Worm (Caenorhabditis elegans) whole organism, L2 larva: ENCODE results near the gene ced-2.
"Not testable (repeated sequence)": the region's sequence is repeated elsewhere in the genome, so short reads cannot be mapped to it uniquely, and the experiment has no call there.

Experiments
- C34F6.9 ChIP-seq: fragments of 150-350 bp; optimal IDR thresholded peaks from 2 replicates; lab custom pipeline; 2014; ENCODE audit warnings: missing biosample characterization, missing genetic modification characterization
- Y55F3AM.14 ChIP-seq: fragments of 200-800 bp; sonication (Bioruptor generic); optimal IDR thresholded peaks from 2 replicates; lab custom pipeline; 2018; ENCODE audit warnings: mild to moderate bottlenecking, missing genetic modification characterization, missing compliant biosample characterization
- ZK546.5 ChIP-seq: sonication (generic microtip); optimal IDR thresholded peaks from 2 replicates; lab custom pipeline; 2017; ENCODE audit warnings: missing biosample characterization, missing genetic modification characterization
- aly-2 ChIP-seq: fragments of 150-350 bp; optimal IDR thresholded peaks from 2 replicates; lab custom pipeline; 2014; ENCODE audit warnings: missing biosample characterization, missing genetic modification characterization
- ama-1 ChIP-seq: fragments of 150-350 bp; optimal IDR thresholded peaks from 2 replicates; lab custom pipeline; 2018; ENCODE audit warnings: inconsistent platforms
- blmp-1 ChIP-seq: sonication (generic microtip); optimal IDR thresholded peaks from 2 replicates; lab custom pipeline; 2017; ENCODE audit warnings: missing genetic modification characterization, mild to moderate bottlenecking, missing compliant biosample characterization, antibody characterized with exemption, moderate library complexity; ENCODE audit not compliant: insufficient read depth
- ceh-16 ChIP-seq: fragments of 150-350 bp; optimal IDR thresholded peaks from 2 replicates; lab custom pipeline; 2014; ENCODE audit warnings: missing biosample characterization, missing genetic modification characterization
- ceh-82 ChIP-seq: fragments of 150-350 bp; optimal IDR thresholded peaks from 2 replicates; lab custom pipeline; 2014; ENCODE audit warnings: missing biosample characterization, missing genetic modification characterization
- crh-2 ChIP-seq: sonication (generic microtip); optimal IDR thresholded peaks from 2 replicates; lab custom pipeline; 2017; ENCODE audit warnings: missing biosample characterization, missing genetic modification characterization
- dmd-4 ChIP-seq: sonication (generic microtip); optimal IDR thresholded peaks from 2 replicates; lab custom pipeline; 2017; ENCODE audit warnings: missing biosample characterization, missing genetic modification characterization
- elt-1 ChIP-seq: fragments of 150-350 bp; optimal IDR thresholded peaks from 2 replicates; lab custom pipeline; 2014; ENCODE audit warnings: missing biosample characterization, missing genetic modification characterization
- elt-3 ChIP-seq: sonication (generic microtip); optimal IDR thresholded peaks from 2 replicates; lab custom pipeline; 2017; ENCODE audit warnings: missing biosample characterization, missing genetic modification characterization
- fos-1 ChIP-seq: fragments of 150-350 bp; optimal IDR thresholded peaks from 2 replicates; lab custom pipeline; 2014; ENCODE audit warnings: missing biosample characterization, missing genetic modification characterization
- gmeb-1 ChIP-seq: fragments of 150-350 bp; optimal IDR thresholded peaks from 2 replicates; lab custom pipeline; 2014; ENCODE audit warnings: missing biosample characterization, missing genetic modification characterization
- lin-11 ChIP-seq: fragments of 150-350 bp; sonication (generic microtip); optimal IDR thresholded peaks from 2 replicates; lab custom pipeline; 2014; ENCODE audit warnings: missing biosample characterization, missing genetic modification characterization, inconsistent platforms, mixed read lengths
- lin-13 ChIP-seq: fragments of 150-350 bp; optimal IDR thresholded peaks from 2 replicates; lab custom pipeline; 2014; ENCODE audit warnings: missing biosample characterization, missing genetic modification reagents, missing genetic modification characterization
- lsy-2 ChIP-seq, 2 experiments: fragments of 150-350 bp in 1 of 2; sonication (generic microtip) in 1 of 2; optimal IDR thresholded peaks; 2 replicates each; lab custom pipeline; 2014 to 2017; ENCODE audit warnings: missing biosample characterization in 2 of 2, missing genetic modification characterization in 2 of 2
- mab-5 ChIP-seq: fragments of 150-350 bp; optimal IDR thresholded peaks from 2 replicates; lab custom pipeline; 2014; ENCODE audit warnings: missing biosample characterization, missing genetic modification characterization
- mbf-1 ChIP-seq: sonication (generic microtip); optimal IDR thresholded peaks from 2 replicates; lab custom pipeline; 2017; ENCODE audit warnings: missing biosample characterization, missing genetic modification characterization
- nhr-10 ChIP-seq: sonication (generic microtip); optimal IDR thresholded peaks from 2 replicates; lab custom pipeline; 2017; ENCODE audit warnings: missing biosample characterization, missing genetic modification characterization
- nhr-11 ChIP-seq: fragments of 150-350 bp; optimal IDR thresholded peaks from 2 replicates; lab custom pipeline; 2014; ENCODE audit warnings: missing biosample characterization, missing genetic modification characterization
- nhr-129 ChIP-seq: fragments of 150-350 bp; optimal IDR thresholded peaks from 2 replicates; lab custom pipeline; 2014; ENCODE audit warnings: missing biosample characterization, missing genetic modification characterization
- nhr-21 ChIP-seq: fragments of 150-350 bp; optimal IDR thresholded peaks from 2 replicates; lab custom pipeline; 2014; ENCODE audit warnings: missing biosample characterization, missing genetic modification characterization
- nhr-23 ChIP-seq: fragments of 150-350 bp; optimal IDR thresholded peaks from 2 replicates; lab custom pipeline; 2014; ENCODE audit warnings: missing biosample characterization, missing genetic modification reagents, missing genetic modification characterization
- nhr-237 ChIP-seq: fragments of 150-350 bp; optimal IDR thresholded peaks from 2 replicates; lab custom pipeline; 2014; ENCODE audit warnings: missing biosample characterization, missing genetic modification characterization
- nhr-25 ChIP-seq: fragments of 150-350 bp; sonication (generic microtip); optimal IDR thresholded peaks from 3 replicates; lab custom pipeline; 2014; ENCODE audit warnings: missing biosample characterization, missing genetic modification characterization
- nhr-6 ChIP-seq: fragments of 150-350 bp; optimal IDR thresholded peaks from 2 replicates; lab custom pipeline; 2014; ENCODE audit warnings: missing biosample characterization, missing genetic modification characterization
- peb-1 ChIP-seq: fragments of 150-350 bp; optimal IDR thresholded peaks from 2 replicates; lab custom pipeline; 2014; ENCODE audit warnings: missing biosample characterization, missing genetic modification characterization
- sem-4 ChIP-seq: fragments of 150-350 bp; optimal IDR thresholded peaks from 2 replicates; lab custom pipeline; 2014; ENCODE audit warnings: missing biosample characterization, missing genetic modification reagents, missing genetic modification characterization
- sma-3 ChIP-seq: sonication (generic microtip); optimal IDR thresholded peaks from 2 replicates; lab custom pipeline; 2016; ENCODE audit warnings: missing genetic modification reagents, missing genetic modification characterization, missing compliant biosample characterization
- sma-9 ChIP-seq, 2 experiments: fragments of 150-350 bp in 1 of 2; sonication (generic microtip) in 1 of 2; optimal IDR thresholded peaks; 2 replicates each; lab custom pipeline; 2014 to 2016; ENCODE audit warnings: missing genetic modification characterization in 2 of 2, mild to moderate bottlenecking in 1 of 2, missing biosample characterization in 1 of 2, missing compliant biosample characterization in 1 of 2, missing genetic modification reagents in 1 of 2, moderate library complexity in 1 of 2
- snpc-4 ChIP-seq: fragments of 150-350 bp; optimal IDR thresholded peaks from 2 replicates; lab custom pipeline; 2014; ENCODE audit warnings: missing biosample characterization, missing genetic modification characterization
- unc-55 ChIP-seq: fragments of 150-350 bp; sonication (generic microtip); optimal IDR thresholded peaks from 3 replicates; lab custom pipeline; 2014; ENCODE audit warnings: missing biosample characterization, missing genetic modification reagents, missing genetic modification characterization
- unc-62 ChIP-seq: fragments of 150-350 bp; optimal IDR thresholded peaks from 2 replicates; lab custom pipeline; 2014; ENCODE audit warnings: missing biosample characterization, missing genetic modification reagents, missing genetic modification characterization
- ztf-1 ChIP-seq: fragments of 200-800 bp; sonication (Bioruptor generic); conservative IDR thresholded peaks from 2 replicates; pipeline ENCODE4 v1.3.6; 2022; ENCODE audit warnings: missing genetic modification characterization, missing compliant biosample characterization
- ztf-11 ChIP-seq: sonication (generic microtip); optimal IDR thresholded peaks from 2 replicates; lab custom pipeline; 2017; ENCODE audit warnings: missing biosample characterization, missing genetic modification characterization

ced-2 gene

DNA sequence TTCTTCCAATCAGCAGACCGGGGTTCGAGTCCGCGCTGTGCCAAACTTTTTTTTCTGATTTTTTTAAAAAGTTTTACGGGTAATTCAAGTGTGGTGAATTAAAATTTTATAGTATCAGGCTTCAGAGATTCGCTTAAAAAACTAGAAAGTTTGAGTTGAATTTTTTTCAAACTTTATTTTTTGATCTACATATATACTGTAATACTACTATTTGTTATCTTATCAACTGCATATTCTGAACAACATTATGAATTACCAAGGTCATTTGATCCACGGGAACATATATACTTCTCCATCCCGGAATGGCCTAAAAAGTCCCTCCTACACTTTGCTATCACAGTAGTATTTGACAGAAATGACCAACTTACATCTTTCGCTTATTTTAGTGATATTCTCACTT lies 36.3 kb downstream of the ced-2 start, which contains the start of gene Y41D4B.6:
TSS of gene Y41D4B.6 (plus strand) at position 301 of the 400 bp plus-strand sequence.
- TF ChIP-seq unc-62 (no peak), nhr-129 (no peak), ceh-82 (tag; lab: Kevin White, UChicago) (no peak), lin-11 (tag; lab: Kevin White, UChicago) (no peak), fos-1 (no peak), nhr-25 (no peak), nhr-11 (tag; lab: Kevin White, UChicago) (no peak), ceh-16 (tag; lab: Kevin White, UChicago) (no peak), aly-2 (tag; lab: Kevin White, UChicago) (no peak), mab-5 (no peak), lin-13 (GFP tag; lab: Kevin White, UChicago) (no peak), nhr-237 (tag; lab: Kevin White, UChicago) (no peak), dmd-4 (no peak), nhr-6 (tag; lab: Kevin White, UChicago) (no peak)

DNA sequence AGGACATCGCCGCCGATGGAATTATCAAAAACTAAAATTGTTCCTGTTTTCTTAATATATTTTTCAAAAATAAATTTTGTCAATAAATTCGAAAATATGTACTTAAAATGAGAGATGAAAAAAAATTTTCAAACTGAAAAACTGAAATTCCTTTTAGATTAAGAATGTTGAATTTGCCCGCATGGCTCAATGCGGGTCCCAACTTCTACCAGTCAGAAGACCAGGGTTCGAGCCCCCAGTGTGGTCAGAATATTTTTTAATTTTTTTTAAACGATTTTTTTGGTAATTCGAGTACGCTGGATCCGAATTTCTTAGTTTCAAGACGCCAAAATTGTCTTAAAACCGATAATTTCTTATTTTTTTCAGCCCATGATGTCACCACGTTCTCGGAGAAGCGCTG lies 40.2 kb downstream of the ced-2 start:
- no peak for TF ChIP-seq unc-62
- no peak for TF ChIP-seq snpc-4 (tag; lab: Kevin White, UChicago)
- TF ChIP-seq ama-1 (lab: Kevin White, UChicago), result no peak
- no peak for TF ChIP-seq ztf-11 (tag; lab: Kevin White, UChicago)
- no peak for TF ChIP-seq sma-3 (GFP tag; lab: Kevin White, UChicago)
- TF ChIP-seq nhr-11 (tag; lab: Kevin White, UChicago), result no peak
- TF ChIP-seq elt-1 (tag; lab: Kevin White, UChicago), result no peak
- no peak for TF ChIP-seq ceh-82 (tag; lab: Kevin White, UChicago)

DNA sequence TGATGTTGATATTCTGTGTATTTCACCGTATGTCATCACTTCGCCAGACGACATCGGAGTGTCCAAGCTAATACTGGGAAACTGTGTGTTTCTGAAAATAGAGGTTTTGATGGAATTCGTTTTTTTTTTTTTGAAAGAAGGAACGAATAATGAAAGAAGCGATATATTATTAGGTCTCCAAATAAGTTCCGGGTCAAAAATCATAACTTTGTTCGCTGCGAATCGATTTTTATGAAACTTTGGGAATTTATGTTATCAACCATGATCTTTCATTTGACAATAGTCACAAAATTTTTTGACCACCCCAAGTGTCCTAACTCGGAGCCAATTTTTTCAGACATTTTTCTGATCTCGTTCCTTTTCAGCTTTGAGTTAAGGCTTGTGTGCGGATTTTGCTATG lies 48.1 kb downstream of the ced-2 start, which contains the start of gene nhr-274:
TSS of gene nhr-274 (minus strand) at position 101 of the 400 bp plus-strand sequence.
- not testable (repeated sequence) for TF ChIP-seq unc-62; ztf-1 (GFP tag; lab: Robert Waterston, UW); mbf-1 (tag; lab: Kevin White, UChicago)

DNA sequence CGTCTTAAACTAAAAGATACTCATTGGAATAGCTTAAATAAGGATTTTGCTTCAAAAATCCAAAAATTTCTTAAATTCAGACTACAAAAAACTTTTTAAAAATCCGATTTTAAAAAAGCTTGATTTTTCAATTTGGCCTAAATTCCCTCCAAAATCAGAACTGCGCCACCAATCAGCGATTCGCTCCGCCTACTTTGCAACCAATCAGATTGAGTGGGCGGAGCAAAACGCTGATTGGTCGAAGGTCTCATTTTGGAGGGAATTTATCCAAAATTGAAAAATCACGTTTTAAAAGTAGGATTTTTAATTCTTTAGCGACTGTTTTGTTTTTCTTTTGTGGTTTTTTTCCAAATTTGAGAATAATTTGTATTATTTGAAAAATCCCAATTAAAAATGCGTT lies 52.2 kb downstream of the ced-2 start:
- TF ChIP-seq ama-1 (lab: Kevin White, UChicago) (no peak), nhr-23 (no peak), Y55F3AM.14 (no peak), nhr-10 (no peak), dmd-4 (no peak), sem-4 (tag; lab: Kevin White, UChicago) (no peak), blmp-1 (no peak), elt-3 (tag; lab: Kevin White, UChicago) (no peak), ZK546.5 (no peak), nhr-25 (no peak), nhr-6 (tag; lab: Kevin White, UChicago) (no peak), mab-5 (no peak), lsy-2 (tag; optimal IDR thresholded peaks at IDR 0.05; lab: Kevin White, UChicago) (no peak), mbf-1 (tag; lab: Kevin White, UChicago) (no peak), nhr-129 (no peak), nhr-21 (tag; lab: Kevin White, UChicago) (no peak), nhr-237 (tag; lab: Kevin White, UChicago) (no peak)

DNA sequence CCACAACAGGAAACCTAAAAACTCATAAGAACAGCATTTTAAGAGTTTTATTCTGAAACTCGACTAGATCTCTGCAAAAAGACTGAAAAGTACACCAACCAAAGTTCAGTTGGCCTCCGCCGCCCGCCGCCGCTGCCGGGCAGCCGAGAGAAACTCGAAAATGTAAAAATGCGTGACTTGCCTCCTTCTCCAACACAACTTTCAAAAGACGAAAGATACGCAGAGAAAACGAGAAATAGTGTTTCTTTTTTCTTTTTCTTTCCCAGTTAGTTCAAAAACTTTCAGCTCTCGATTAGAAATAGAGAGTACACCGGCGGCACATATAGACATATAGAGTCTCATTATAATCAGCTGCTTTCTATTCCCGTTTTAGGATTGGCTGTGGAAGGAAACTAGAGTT lies 52.7 kb downstream of the ced-2 start:
- TF ChIP-seq nhr-25, result no peak
- TF ChIP-seq lin-13 (GFP tag; lab: Kevin White, UChicago), result peak; percentile 12
- peak; percentile 29 for TF ChIP-seq nhr-21 (tag; lab: Kevin White, UChicago)
- TF ChIP-seq lsy-2 (tag; optimal IDR thresholded peaks at IDR 0.05; lab: Kevin White, UChicago), result peak in 1 of 2 experiments; percentile 28
- TF ChIP-seq fos-1, result peak; percentile 71
- peak; percentile 75 for TF ChIP-seq crh-2 (tag; lab: Kevin White, UChicago)
- TF ChIP-seq gmeb-1, result peak; percentile 31
- peak; percentile 78 for TF ChIP-seq unc-55 (GFP tag; lab: Kevin White, UChicago)
- peak; percentile 37 for TF ChIP-seq sma-9 (GFP tag; optimal IDR thresholded peaks at IDR 0.05; lab: Kevin White, UChicago)
- no peak for TF ChIP-seq sma-9 (tag; optimal IDR thresholded peaks at IDR 0.05; lab: Kevin White, UChicago)
- no peak for TF ChIP-seq sem-4 (tag; lab: Kevin White, UChicago)
- no peak for TF ChIP-seq ztf-11 (tag; lab: Kevin White, UChicago)
- peak; percentile 47 for TF ChIP-seq nhr-129
- TF ChIP-seq peb-1 (tag; lab: Kevin White, UChicago), result no peak
- peak; percentile 62 for TF ChIP-seq C34F6.9 (tag; lab: Kevin White, UChicago)
